Fruit fly (Drosophila melanogaster) whole organism, adult: ENCODE measurements around the gene CG15892.

Experiments
- CG11617 ChIP-seq: fragments of 200-800 bp; sonication (Bioruptor generic); optimal IDR thresholded peaks from 2 replicates; lab custom pipeline; 2017; ENCODE audit warnings: mild to moderate bottlenecking, missing biosample characterization, missing genetic modification reagents, missing genetic modification characterization
- CG12768 ChIP-seq: fragments of 200-800 bp; sonication (Bioruptor generic); optimal IDR thresholded peaks from 2 replicates; lab custom pipeline; 2017; ENCODE audit warnings: missing biosample characterization, missing genetic modification characterization, mild to moderate bottlenecking, moderate library complexity, missing genetic modification reagents
- CG7045 ChIP-seq: fragments of 200-800 bp; sonication (Bioruptor generic); optimal IDR thresholded peaks from 2 replicates; lab custom pipeline; 2017; ENCODE audit warnings: missing biosample characterization, mild to moderate bottlenecking, missing genetic modification characterization
- CG7101 ChIP-seq: fragments of 200-800 bp; sonication (Bioruptor generic); optimal IDR thresholded peaks from 2 replicates; lab custom pipeline; 2018; ENCODE audit warnings: missing biosample characterization, mild to moderate bottlenecking, missing genetic modification characterization, moderate library complexity
- Crg-1 ChIP-seq: fragments of 200-800 bp; sonication (Bioruptor generic); optimal IDR thresholded peaks from 2 replicates; lab custom pipeline; 2016; ENCODE audit warnings: missing biosample characterization, missing genetic modification characterization
- Hr96 ChIP-seq: fragments of 200-800 bp; sonication (Bioruptor generic); optimal IDR thresholded peaks from 2 replicates; lab custom pipeline; 2016; ENCODE audit warnings: missing biosample characterization, missing genetic modification characterization
- bab1 ChIP-seq: fragments of 200-800 bp; sonication (Bioruptor generic); optimal IDR thresholded peaks from 3 replicates; lab custom pipeline; 2019; ENCODE audit warnings: missing biosample characterization, mild to moderate bottlenecking, missing genetic modification characterization, moderate library complexity
- cic ChIP-seq: fragments of 200-800 bp; sonication (Bioruptor generic); optimal IDR thresholded peaks from 2 replicates; lab custom pipeline; 2017; ENCODE audit warnings: missing biosample characterization, mild to moderate bottlenecking, missing genetic modification characterization, moderate library complexity
- cnc ChIP-seq, 2 experiments: fragments of >200 bp; optimal IDR thresholded peaks; 2 replicates each; lab custom pipeline; 2017
- kay ChIP-seq: fragments of 200-800 bp; sonication (Bioruptor generic); peaks from one replicate; lab custom pipeline; 2016; ENCODE audit warnings: missing biosample characterization, missing genetic modification characterization, borderline replicate concordance
- pad ChIP-seq: fragments of 200-800 bp; sonication (Bioruptor generic); optimal IDR thresholded peaks from 3 replicates; lab custom pipeline; 2017; ENCODE audit warnings: missing biosample characterization, missing genetic modification characterization, mild to moderate bottlenecking, moderate library complexity, missing genetic modification reagents
- tj ChIP-seq: fragments of 200-800 bp; sonication (Bioruptor generic); optimal IDR thresholded peaks from 3 replicates; lab custom pipeline; 2017; ENCODE audit warnings: missing biosample characterization, mild to moderate bottlenecking, missing genetic modification characterization, moderate library complexity
- toe ChIP-seq: fragments of 200-800 bp; sonication (Bioruptor generic); optimal IDR thresholded peaks from 2 replicates; lab custom pipeline; 2016; ENCODE audit warnings: missing biosample characterization, missing genetic modification characterization

dm6 chrX:6301052-6301451 is 6.9 kb upstream of the CG15892 start, which contains the start of gene CG12219:
- no peak for TF ChIP-seq Crg-1 (GFP tag; lab: Kevin White, UChicago)
- TF ChIP-seq CG12768 (GFP tag; lab: Kevin White, UChicago), result no peak
- TF ChIP-seq cnc (optimal IDR thresholded peaks at IDR 0.05; lab: Kevin White, UChicago), result no peak
- no peak for TF ChIP-seq kay (GFP tag; lab: Kevin White, UChicago)
- no peak for TF ChIP-seq toe
- TF ChIP-seq Hr96 (GFP tag; lab: Kevin White, UChicago), result no peak
- TF ChIP-seq CG7045 (GFP tag; lab: Kevin White, UChicago), result no peak
- TF ChIP-seq pad (GFP tag; lab: Kevin White, UChicago), result no peak
- no peak for TF ChIP-seq CG11617
- no peak for TF ChIP-seq tj (GFP tag; lab: Kevin White, UChicago)
- no peak for TF ChIP-seq cic (GFP tag; lab: Kevin White, UChicago)
- TF ChIP-seq CG7101 (tag; lab: Kevin White, UChicago), result no peak
- TF ChIP-seq bab1 (GFP tag; lab: Kevin White, UChicago), result peak; percentile 8
